Fruit fly (Drosophila melanogaster) whole organism, wandering third instar larva: ENCODE measurements around the gene CG43739.

Source experiments
- CrebA ChIP-seq: fragments of 200-800 bp; sonication (Bioruptor generic); optimal IDR thresholded peaks from 2 replicates; lab custom pipeline; 2016; ENCODE audit warnings: missing biosample characterization, mild to moderate bottlenecking, missing genetic modification characterization, borderline replicate concordance
- Dfd ChIP-seq: fragments of >200 bp; optimal IDR thresholded peaks from 2 replicates; lab custom pipeline; 2017; ENCODE audit warnings: missing biosample characterization, missing genetic modification characterization
- HLH106 ChIP-seq: fragments of 200-800 bp; optimal IDR thresholded peaks from 3 replicates; lab custom pipeline; 2019; ENCODE audit warnings: missing biosample characterization, mild to moderate bottlenecking, missing genetic modification characterization, moderate library complexity
- Mio ChIP-seq: sonication (Bioruptor generic); optimal IDR thresholded peaks from 2 replicates; lab custom pipeline; 2016; ENCODE audit warnings: missing biosample characterization, missing genetic modification characterization
- OdsH ChIP-seq: fragments of 200-800 bp; sonication (Bioruptor generic); optimal IDR thresholded peaks from 2 replicates; lab custom pipeline; 2016; ENCODE audit warnings: missing biosample characterization, mild to moderate bottlenecking, missing genetic modification characterization
- Vsx2 ChIP-seq: fragments of 200-300, 225-300 bp; sonication (Bioruptor generic); optimal IDR thresholded peaks from 2 replicates; lab custom pipeline; 2018; ENCODE audit warnings: missing biosample characterization, missing genetic modification characterization; ENCODE audit not compliant: partially characterized antibody
- br ChIP-seq: fragments of 200-800 bp; sonication (Bioruptor generic); optimal IDR thresholded peaks from 2 replicates; lab custom pipeline; 2016; ENCODE audit warnings: missing biosample characterization, missing genetic modification characterization
- brk ChIP-seq: fragments of 200-800 bp; sonication (Bioruptor generic); optimal IDR thresholded peaks from 2 replicates; lab custom pipeline; 2016; ENCODE audit warnings: missing biosample characterization, mild to moderate bottlenecking, missing genetic modification characterization
- h ChIP-seq: fragments of 200-800 bp; sonication (Bioruptor generic); optimal IDR thresholded peaks from 3 replicates; lab custom pipeline; 2016; ENCODE audit warnings: missing biosample characterization, mild to moderate bottlenecking, missing genetic modification characterization
- lola ChIP-seq: fragments of >200 bp; optimal IDR thresholded peaks from 2 replicates; lab custom pipeline; 2017; ENCODE audit warnings: missing biosample characterization, missing genetic modification characterization

- TF ChIP-seq Dfd (no peak), HLH106 (no peak), h (no peak), Vsx2 (GFP tag; lab: Kevin White, UChicago) (no peak), Mio (GFP tag; lab: Kevin White, UChicago) (no peak), brk (GFP tag; lab: Kevin White, UChicago) (no peak), br (GFP tag; lab: Kevin White, UChicago) (no peak), OdsH (GFP tag; lab: Kevin White, UChicago) (no peak), lola (GFP tag; lab: Kevin White, UChicago) (no peak), CrebA (GFP tag; lab: Kevin White, UChicago) (peak; percentile 3)
Observed at dm6 chr2L:20825265-20825664, 93.5 kb downstream of the CG43739 start.
